Worm (Caenorhabditis elegans) whole organism, late embryonic: ENCODE data around the gene F55G1.7.

ENCODE experiments used
- C08G9.2 ChIP-seq: sonication (generic microtip); optimal IDR thresholded peaks from 2 replicates; lab custom pipeline; 2016; ENCODE audit warnings: mild to moderate bottlenecking, missing genetic modification characterization, moderate library complexity, missing compliant biosample characterization
- C38D4.7 ChIP-seq: fragments of 200-800 bp; sonication (Bioruptor generic); optimal IDR thresholded peaks from 2 replicates; lab custom pipeline; 2018; ENCODE audit warnings: mild to moderate bottlenecking, missing genetic modification characterization, moderate library complexity, missing compliant biosample characterization
- T23F11.4 ChIP-seq: fragments of 200-800 bp; sonication (Bioruptor generic); optimal IDR thresholded peaks from 2 replicates; lab custom pipeline; 2018; ENCODE audit warnings: mild to moderate bottlenecking, missing genetic modification characterization, missing compliant biosample characterization
- Y22D7AL.16 ChIP-seq: sonication (generic microtip); optimal IDR thresholded peaks from 2 replicates; lab custom pipeline; 2016; ENCODE audit warnings: missing genetic modification characterization, missing compliant biosample characterization
- ama-1 ChIP-seq: fragments of 150-350 bp; optimal IDR thresholded peaks from 2 replicates; lab custom pipeline; 2014
- ceh-14 ChIP-seq: sonication (generic microtip); optimal IDR thresholded peaks from 2 replicates; lab custom pipeline; 2016; ENCODE audit warnings: missing genotype, missing genetic modification characterization, missing compliant biosample characterization
- ceh-18 ChIP-seq: sonication (generic microtip); optimal IDR thresholded peaks from 2 replicates; lab custom pipeline; 2016; ENCODE audit warnings: missing genetic modification characterization, missing compliant biosample characterization
- ceh-19 ChIP-seq: fragments of 200-800 bp; sonication (Bioruptor generic); optimal IDR thresholded peaks from 2 replicates; lab custom pipeline; 2018; ENCODE audit warnings: mild to moderate bottlenecking, missing genetic modification characterization, missing compliant biosample characterization
- ceh-2 ChIP-seq: sonication (generic microtip); optimal IDR thresholded peaks from 2 replicates; lab custom pipeline; 2016; ENCODE audit warnings: missing genotype, missing genetic modification characterization, missing compliant biosample characterization
- ceh-22 ChIP-seq: sonication (generic microtip); optimal IDR thresholded peaks from 2 replicates; lab custom pipeline; 2017; ENCODE audit warnings: missing biosample characterization, missing genetic modification characterization
- ceh-24 ChIP-seq: sonication (generic microtip); optimal IDR thresholded peaks from 2 replicates; lab custom pipeline; 2016; ENCODE audit warnings: mild to moderate bottlenecking, missing genetic modification characterization, missing compliant biosample characterization
- ceh-31 ChIP-seq: sonication (generic microtip); optimal IDR thresholded peaks from 2 replicates; lab custom pipeline; 2016; ENCODE audit warnings: missing genetic modification characterization, missing compliant biosample characterization
- ceh-34 ChIP-seq: sonication (generic microtip); optimal IDR thresholded peaks from 2 replicates; lab custom pipeline; 2016; ENCODE audit warnings: mild to moderate bottlenecking, missing genetic modification characterization, missing compliant biosample characterization
- ceh-48 ChIP-seq: sonication (generic microtip); optimal IDR thresholded peaks from 2 replicates; lab custom pipeline; 2016; ENCODE audit warnings: missing genetic modification characterization, inconsistent platforms, missing compliant biosample characterization
- ceh-6 ChIP-seq: fragments of 200-800 bp; sonication (Bioruptor generic); optimal IDR thresholded peaks from 2 replicates; lab custom pipeline; 2018; ENCODE audit warnings: mild to moderate bottlenecking, missing genetic modification characterization, missing compliant biosample characterization
- che-1 ChIP-seq: sonication (generic microtip); optimal IDR thresholded peaks from 2 replicates; lab custom pipeline; 2016; ENCODE audit warnings: mild to moderate bottlenecking, missing genetic modification characterization, missing compliant biosample characterization
- dve-1 ChIP-seq: sonication (generic microtip); optimal IDR thresholded peaks from 2 replicates; lab custom pipeline; 2017; ENCODE audit warnings: antibody characterized with exemption, mild to moderate bottlenecking, missing genetic modification characterization, missing compliant biosample characterization
- elt-2 ChIP-seq: sonication (generic microtip); optimal IDR thresholded peaks from 2 replicates; lab custom pipeline; 2016; ENCODE audit warnings: missing genetic modification reagents, missing genetic modification characterization, missing compliant biosample characterization
- elt-4 ChIP-seq: sonication (generic microtip); optimal IDR thresholded peaks from 2 replicates; lab custom pipeline; 2016; ENCODE audit warnings: missing genetic modification characterization, missing compliant biosample characterization
- eyg-1 ChIP-seq: sonication (generic microtip); optimal IDR thresholded peaks from 2 replicates; lab custom pipeline; 2016; ENCODE audit warnings: missing genotype, missing genetic modification characterization, missing compliant biosample characterization
- fkh-10 ChIP-seq: fragments of 150-350 bp; optimal IDR thresholded peaks from 2 replicates; lab custom pipeline; 2014; ENCODE audit warnings: missing biosample characterization, missing genetic modification reagents, missing genetic modification characterization
- gmeb-2 ChIP-seq: sonication (generic microtip); optimal IDR thresholded peaks from 2 replicates; lab custom pipeline; 2016; ENCODE audit warnings: missing genetic modification characterization, inconsistent platforms, missing compliant biosample characterization
- hlh-13 ChIP-seq: fragments of 200-800 bp; sonication (Bioruptor generic); optimal IDR thresholded peaks from 2 replicates; lab custom pipeline; 2018; ENCODE audit warnings: mild to moderate bottlenecking, missing genetic modification characterization, missing compliant biosample characterization
- hlh-15 ChIP-seq: sonication (generic microtip); optimal IDR thresholded peaks from 2 replicates; lab custom pipeline; 2016; ENCODE audit warnings: missing genetic modification characterization, missing compliant biosample characterization
- hlh-6 ChIP-seq: sonication (generic microtip); optimal IDR thresholded peaks from 2 replicates; lab custom pipeline; 2016; ENCODE audit warnings: missing genotype, missing genetic modification characterization, missing compliant biosample characterization
- lim-6 ChIP-seq: sonication (generic microtip); optimal IDR thresholded peaks from 2 replicates; lab custom pipeline; 2016; ENCODE audit warnings: missing genetic modification characterization, missing compliant biosample characterization
- lin-11 ChIP-seq: fragments of 200-800 bp; sonication (Bioruptor generic); optimal IDR thresholded peaks from 2 replicates; lab custom pipeline; 2018; ENCODE audit warnings: mild to moderate bottlenecking, missing genetic modification characterization, missing compliant biosample characterization
- madf-2 ChIP-seq: sonication (generic microtip); optimal IDR thresholded peaks from 2 replicates; lab custom pipeline; 2017; ENCODE audit warnings: missing genetic modification characterization, missing compliant biosample characterization
- nfya-1 ChIP-seq: sonication (generic microtip); optimal IDR thresholded peaks from 2 replicates; lab custom pipeline; 2017; ENCODE audit warnings: missing genetic modification characterization, mild to moderate bottlenecking, missing compliant biosample characterization, antibody characterized with exemption, moderate library complexity
- nhr-11 ChIP-seq: fragments of 150-350 bp; optimal IDR thresholded peaks from 2 replicates; lab custom pipeline; 2014; ENCODE audit warnings: missing biosample characterization, missing genetic modification characterization
- npax-4 ChIP-seq: sonication (generic microtip); optimal IDR thresholded peaks from 2 replicates; lab custom pipeline; 2016; ENCODE audit warnings: missing genetic modification characterization, missing compliant biosample characterization
- odd-2 ChIP-seq: sonication (generic microtip); optimal IDR thresholded peaks from 2 replicates; lab custom pipeline; 2017; ENCODE audit warnings: antibody characterized with exemption, mild to moderate bottlenecking, missing genetic modification characterization, missing compliant biosample characterization
- pag-3 ChIP-seq: sonication (generic microtip); optimal IDR thresholded peaks from 2 replicates; lab custom pipeline; 2016; ENCODE audit warnings: missing compliant biosample characterization, missing genetic modification characterization, borderline replicate concordance
- pat-9 ChIP-seq: fragments of 200-800 bp; sonication (Bioruptor generic); optimal IDR thresholded peaks from 2 replicates; lab custom pipeline; 2018; ENCODE audit warnings: mild to moderate bottlenecking, missing genetic modification characterization, moderate library complexity, missing compliant biosample characterization
- pha-2 ChIP-seq: sonication (generic microtip); optimal IDR thresholded peaks from 2 replicates; lab custom pipeline; 2017; ENCODE audit warnings: mild to moderate bottlenecking, missing genetic modification characterization, missing compliant biosample characterization
- pha-4 ChIP-seq: fragments of 150-350 bp; optimal IDR thresholded peaks from 2 replicates; lab custom pipeline; 2018; ENCODE audit warnings: missing biosample characterization, missing genetic modification reagents, missing genetic modification characterization
- ref-2 ChIP-seq: sonication (generic microtip); optimal IDR thresholded peaks from 2 replicates; lab custom pipeline; 2016; ENCODE audit warnings: missing genetic modification characterization, missing compliant biosample characterization
- rnt-1 ChIP-seq: sonication (generic microtip); optimal IDR thresholded peaks from 2 replicates; lab custom pipeline; 2016; ENCODE audit warnings: missing genetic modification characterization, missing compliant biosample characterization
- sdc-2 ChIP-seq: sonication (generic microtip); optimal IDR thresholded peaks from 2 replicates; lab custom pipeline; 2016; ENCODE audit warnings: missing genotype, missing genetic modification characterization, missing compliant biosample characterization
- sox-4 ChIP-seq: sonication (generic microtip); optimal IDR thresholded peaks from 2 replicates; lab custom pipeline; 2017; ENCODE audit warnings: mild to moderate bottlenecking, missing genetic modification characterization, inconsistent platforms, missing compliant biosample characterization
- syd-9 ChIP-seq: sonication (generic microtip); optimal IDR thresholded peaks from 2 replicates; lab custom pipeline; 2016; ENCODE audit warnings: mild to moderate bottlenecking, missing genetic modification characterization, moderate library complexity, missing compliant biosample characterization
- tbx-2 ChIP-seq: sonication (generic microtip); optimal IDR thresholded peaks from 2 replicates; lab custom pipeline; 2016; ENCODE audit warnings: missing genetic modification characterization, missing compliant biosample characterization
- tbx-7 ChIP-seq: sonication (generic microtip); optimal IDR thresholded peaks from 2 replicates; lab custom pipeline; 2016; ENCODE audit warnings: missing genotype, missing genetic modification characterization, missing compliant biosample characterization
- ttx-3 ChIP-seq: sonication (generic microtip); optimal IDR thresholded peaks from 2 replicates; lab custom pipeline; 2016; ENCODE audit warnings: missing genetic modification reagents, missing genetic modification characterization, missing compliant biosample characterization
- unc-42 ChIP-seq: sonication (generic microtip); optimal IDR thresholded peaks from 2 replicates; lab custom pipeline; 2016; ENCODE audit warnings: missing genotype, missing genetic modification characterization, missing compliant biosample characterization
- unc-55 ChIP-seq: sonication (generic microtip); optimal IDR thresholded peaks from 2 replicates; lab custom pipeline; 2017; ENCODE audit warnings: missing biosample characterization, missing genetic modification reagents, missing genetic modification characterization
- unc-86 ChIP-seq: sonication (generic microtip); optimal IDR thresholded peaks from 2 replicates; lab custom pipeline; 2016; ENCODE audit warnings: missing genetic modification characterization, missing compliant biosample characterization
- zip-5 ChIP-seq: sonication (generic microtip); optimal IDR thresholded peaks from 2 replicates; lab custom pipeline; 2016; ENCODE audit warnings: missing genetic modification characterization, missing compliant biosample characterization
- ztf-16 ChIP-seq: sonication (generic microtip); optimal IDR thresholded peaks from 2 replicates; lab custom pipeline; 2017; ENCODE audit warnings: missing genetic modification characterization, missing compliant biosample characterization

Gene F55G1.7

ce11 chrIV:7488457-7488783 lies 18.8 kb upstream of the F55G1.7 start:
- TF ChIP-seq sox-4 (tag; lab: Kevin White, UChicago) (no peak), ceh-34 (tag; lab: Kevin White, UChicago) (no peak), hlh-13 (GFP tag; lab: Kevin White, UChicago) (no peak), unc-42 (no peak), rnt-1 (tag; lab: Kevin White, UChicago) (no peak), pag-3 (tag; lab: Kevin White, UChicago) (no peak), gmeb-2 (tag; lab: Kevin White, UChicago) (no peak), ama-1 (no peak)

- no peak for TF ChIP-seq hlh-13 (GFP tag; lab: Kevin White, UChicago)
- TF ChIP-seq ceh-19 = no peak
- no peak for TF ChIP-seq ceh-48 (tag; lab: Kevin White, UChicago)
- TF ChIP-seq madf-2 (tag; lab: Kevin White, UChicago) = no peak
- no peak for TF ChIP-seq rnt-1 (tag; lab: Kevin White, UChicago)
- TF ChIP-seq pat-9 (tag; lab: Kevin White, UChicago) = no peak
- TF ChIP-seq tbx-2 (tag; lab: Kevin White, UChicago) = peak; percentile 76
- TF ChIP-seq sdc-2 = peak; percentile 57
- no peak for TF ChIP-seq C38D4.7 (GFP tag; lab: Kevin White, UChicago)
- no peak for TF ChIP-seq syd-9 (tag; lab: Kevin White, UChicago)
- TF ChIP-seq ceh-31 (tag; lab: Kevin White, UChicago) = peak; percentile 77
- TF ChIP-seq elt-2 = peak; percentile 16
- TF ChIP-seq hlh-6 (tag; lab: Kevin White, UChicago) = no peak
- no peak for TF ChIP-seq ceh-14
- TF ChIP-seq ama-1 = peak; percentile 90
- peak; percentile 83 for TF ChIP-seq ref-2 (tag; lab: Kevin White, UChicago)
- no peak for TF ChIP-seq pha-2
- TF ChIP-seq unc-42 = no peak
- TF ChIP-seq ceh-18 = no peak
- TF ChIP-seq lim-6 (tag; lab: Kevin White, UChicago) = no peak
- TF ChIP-seq odd-2 (tag; lab: Kevin White, UChicago) = no peak
- no peak for TF ChIP-seq nhr-11 (tag; lab: Kevin White, UChicago)
- peak; percentile 0 for TF ChIP-seq ceh-6 (GFP tag; lab: Kevin White, UChicago)
- peak; percentile 77 for TF ChIP-seq ceh-34 (tag; lab: Kevin White, UChicago)
- no peak for TF ChIP-seq pag-3 (tag; lab: Kevin White, UChicago)
- TF ChIP-seq tbx-7 (tag; lab: Kevin White, UChicago) = peak; percentile 19
- TF ChIP-seq ceh-22 (tag; lab: Kevin White, UChicago) = peak; percentile 24
- no peak for TF ChIP-seq zip-5 (tag; lab: Kevin White, UChicago)
- no peak for TF ChIP-seq C08G9.2 (tag; lab: Kevin White, UChicago)
- TF ChIP-seq pha-4 = no peak
- no peak for TF ChIP-seq eyg-1 (tag; lab: Kevin White, UChicago)
- TF ChIP-seq elt-4 (tag; lab: Kevin White, UChicago) = no peak
- no peak for TF ChIP-seq T23F11.4 (GFP tag; lab: Kevin White, UChicago)
- TF ChIP-seq ceh-24 = no peak
- no peak for TF ChIP-seq sox-4 (tag; lab: Kevin White, UChicago)
- TF ChIP-seq ztf-16 (tag; lab: Kevin White, UChicago) = peak; percentile 16
- TF ChIP-seq fkh-10 (GFP tag; lab: Kevin White, UChicago) = no peak
- TF ChIP-seq dve-1 (tag; lab: Kevin White, UChicago) = no peak
- no peak for TF ChIP-seq gmeb-2 (tag; lab: Kevin White, UChicago)
- TF ChIP-seq ceh-2 (tag; lab: Kevin White, UChicago) = no peak
- TF ChIP-seq npax-4 (tag; lab: Kevin White, UChicago) = no peak
- no peak for TF ChIP-seq Y22D7AL.16
- TF ChIP-seq che-1 (tag; lab: Kevin White, UChicago) = no peak
- no peak for TF ChIP-seq unc-86 (tag; lab: Kevin White, UChicago)
- no peak for TF ChIP-seq hlh-15 (tag; lab: Kevin White, UChicago)
- no peak for TF ChIP-seq ttx-3 (tag; lab: Kevin White, UChicago)
- TF ChIP-seq nfya-1 (tag; lab: Kevin White, UChicago) = peak; percentile 33
- no peak for TF ChIP-seq lin-11 (tag; lab: Kevin White, UChicago)
- no peak for TF ChIP-seq unc-55 (GFP tag; lab: Kevin White, UChicago)
Measured at ce11 chrIV:7487554-7488456, 18.2 kb upstream of the F55G1.7 start, which contains the start of the genes his-60 and his-59. Gene his-60, minus strand, starts transcription at chrIV:7487992. Gene his-59, plus strand, starts transcription at chrIV:7488249.
